Worm (Caenorhabditis elegans) whole organism, L4 larva: Measurements from ENCODE around the gene Y41C4A.7.

Experiments
- T20F7.1 ChIP-seq: fragments of 200-800 bp; sonication (Bioruptor generic); optimal IDR thresholded peaks from 2 replicates; lab custom pipeline; 2018; ENCODE audit warnings: mild to moderate bottlenecking, missing genetic modification characterization, missing compliant biosample characterization
- T26A8.4 ChIP-seq: fragments of 200-800 bp; sonication (Bioruptor generic); IDR thresholded peaks from 2 replicates; pipeline ENCODE4 v1.3.6; 2022; ENCODE audit warnings: missing genetic modification characterization, missing compliant biosample characterization
- Y105C5A.15 ChIP-seq: fragments of 200-800 bp; sonication (Bioruptor generic); IDR thresholded peaks from 2 replicates; pipeline ENCODE4 v1.3.6; 2022; ENCODE audit warnings: missing genetic modification characterization, missing compliant biosample characterization
- ZK337.2 ChIP-seq: fragments of 200-800 bp; sonication (Bioruptor generic); IDR thresholded peaks from 2 replicates; pipeline ENCODE4 v1.3.6; 2022; ENCODE audit warnings: missing genetic modification reagents, missing genetic modification characterization, missing compliant biosample characterization
- ceh-28 ChIP-seq: fragments of 150-350 bp; optimal IDR thresholded peaks from 2 replicates; lab custom pipeline; 2014; ENCODE audit warnings: missing biosample characterization, missing genetic modification reagents, missing genetic modification characterization
- ceh-32 ChIP-seq: sonication (generic microtip); optimal IDR thresholded peaks from 2 replicates; lab custom pipeline; 2016; ENCODE audit warnings: mild to moderate bottlenecking, missing genetic modification characterization, missing compliant biosample characterization; ENCODE audit not compliant: poor library complexity
- ceh-44 ChIP-seq: fragments of 200-800 bp; sonication (Bioruptor generic); IDR thresholded peaks from 2 replicates; pipeline ENCODE4 v1.3.6; 2022; ENCODE audit warnings: missing genetic modification reagents, missing genetic modification characterization, missing compliant biosample characterization
- cey-2 ChIP-seq: sonication (generic microtip); optimal IDR thresholded peaks from 3 replicates; lab custom pipeline; 2017; ENCODE audit warnings: missing genetic modification characterization, mild to moderate bottlenecking, missing compliant biosample characterization, antibody characterized with exemption, borderline replicate concordance; ENCODE audit not compliant: insufficient read depth
- ctbp-1 ChIP-seq: fragments of 200-800 bp; sonication (Bioruptor generic); IDR thresholded peaks from 2 replicates; pipeline ENCODE4 v1.3.6; 2022; ENCODE audit warnings: missing genetic modification reagents, missing genetic modification characterization, missing compliant biosample characterization
- daf-19 ChIP-seq: fragments of 200-800 bp; sonication (Bioruptor generic); conservative IDR thresholded peaks from 2 replicates; pipeline ENCODE4 v1.3.6; 2022; ENCODE audit warnings: missing genetic modification characterization, missing compliant biosample characterization
- gei-8 ChIP-seq: fragments of 200-800 bp; sonication (Bioruptor generic); optimal IDR thresholded peaks from 2 replicates; lab custom pipeline; 2018; ENCODE audit warnings: mild to moderate bottlenecking, missing genetic modification characterization, missing compliant biosample characterization
- jun-1 ChIP-seq: fragments of 150-350 bp; optimal IDR thresholded peaks from 2 replicates; lab custom pipeline; 2014; ENCODE audit warnings: missing biosample characterization, missing genetic modification reagents, missing genetic modification characterization
- lim-7 ChIP-seq: fragments of 200-800 bp; sonication (Bioruptor generic); IDR thresholded peaks from 2 replicates; pipeline ENCODE4 v1.3.6; 2022; ENCODE audit warnings: missing genetic modification characterization, missing compliant biosample characterization
- madf-9 ChIP-seq: fragments of 200-800 bp; sonication (Bioruptor generic); conservative IDR thresholded peaks from 2 replicates; pipeline ENCODE4 v1.3.6; 2022; ENCODE audit warnings: missing genetic modification reagents, missing genetic modification characterization, missing compliant biosample characterization
- mep-1 ChIP-seq: fragments of 150-350 bp; sonication (generic microtip); optimal IDR thresholded peaks from 3 replicates; lab custom pipeline; 2014; ENCODE audit warnings: missing biosample characterization, missing genetic modification characterization
- mes-2 ChIP-seq: sonication (generic microtip); optimal IDR thresholded peaks from 2 replicates; lab custom pipeline; 2016; ENCODE audit warnings: missing genotype, mild to moderate bottlenecking, missing genetic modification characterization, missing compliant biosample characterization; ENCODE audit not compliant: poor library complexity, severe bottlenecking
- mxl-2 ChIP-seq: fragments of 200-800 bp; sonication (Bioruptor generic); conservative IDR thresholded peaks from 2 replicates; pipeline ENCODE4 v1.3.6; 2022; ENCODE audit warnings: missing genetic modification reagents, missing genetic modification characterization, missing compliant biosample characterization
- nhr-10 ChIP-seq: fragments of 150-350 bp; optimal IDR thresholded peaks from 2 replicates; lab custom pipeline; 2014; ENCODE audit warnings: missing biosample characterization, missing genetic modification characterization
- nhr-102 ChIP-seq: sonication (generic microtip); optimal IDR thresholded peaks from 2 replicates; lab custom pipeline; 2016; ENCODE audit warnings: mild to moderate bottlenecking, missing genetic modification characterization, moderate library complexity, missing compliant biosample characterization
- nhr-11 ChIP-seq: fragments of 150-350 bp; optimal IDR thresholded peaks from 2 replicates; lab custom pipeline; 2014; ENCODE audit warnings: missing biosample characterization, missing genetic modification characterization
- nhr-237 ChIP-seq: sonication (generic microtip); optimal IDR thresholded peaks from 2 replicates; lab custom pipeline; 2017; ENCODE audit warnings: missing biosample characterization, missing genetic modification characterization
- nhr-41 ChIP-seq: fragments of 200-800 bp; sonication (Bioruptor generic); IDR thresholded peaks from 2 replicates; pipeline ENCODE4 v1.3.6; 2022; ENCODE audit warnings: missing genetic modification reagents, missing genetic modification characterization, missing compliant biosample characterization
- nhr-42 ChIP-seq: fragments of 200-800 bp; sonication (Bioruptor generic); IDR thresholded peaks from 2 replicates; pipeline ENCODE4 v1.3.6; 2022; ENCODE audit warnings: missing genetic modification characterization, missing compliant biosample characterization
- nhr-76 ChIP-seq: fragments of 150-350 bp; optimal IDR thresholded peaks from 2 replicates; lab custom pipeline; 2014; ENCODE audit warnings: missing biosample characterization, missing genetic modification characterization
- pha-4 ChIP-seq, 2 experiments: fragments of 150-350 bp in 1 of 2; fragments of 200-800 bp in 1 of 2; sonication (Bioruptor generic) in 1 of 2; IDR thresholded peaks in 1 of 2; optimal IDR thresholded peaks in 1 of 2; 2 replicates each; pipeline versions ENCODE4 v1.3.6 to Lab custom; 2014 to 2022; ENCODE audit warnings: missing genetic modification characterization in 2 of 2, missing genetic modification reagents in 2 of 2, missing biosample characterization in 1 of 2, missing compliant biosample characterization in 1 of 2
- php-3 ChIP-seq: fragments of 200-800 bp; sonication (Bioruptor generic); IDR thresholded peaks from 2 replicates; pipeline ENCODE4 v1.3.6; 2022; ENCODE audit warnings: missing genetic modification reagents, missing genetic modification characterization, missing compliant biosample characterization
- pqm-1 ChIP-seq: sonication (generic microtip); optimal IDR thresholded peaks from 2 replicates; lab custom pipeline; 2017; ENCODE audit warnings: missing biosample characterization, missing genetic modification characterization
- sdz-12 ChIP-seq: fragments of 200-800 bp; sonication (Bioruptor generic); optimal IDR thresholded peaks from 2 replicates; lab custom pipeline; 2018; ENCODE audit warnings: mild to moderate bottlenecking, missing genetic modification characterization, missing compliant biosample characterization
- set-16 ChIP-seq: fragments of 200-800 bp; sonication (Bioruptor generic); IDR thresholded peaks from 2 replicates; pipeline ENCODE4 v1.3.6; 2022; ENCODE audit warnings: missing genetic modification reagents, missing genetic modification characterization, missing compliant biosample characterization
- snpc-4 ChIP-seq: fragments of 150-350 bp; optimal IDR thresholded peaks from 2 replicates; lab custom pipeline; 2014; ENCODE audit warnings: missing biosample characterization, missing genetic modification characterization
- tra-1 ChIP-seq: fragments of 200-800 bp; sonication (Bioruptor generic); IDR thresholded peaks from 2 replicates; pipeline ENCODE4 v1.3.6; 2022; ENCODE audit warnings: missing genetic modification reagents, missing genetic modification characterization, missing compliant biosample characterization
- unc-62 ChIP-seq, 3 experiments: fragments of 150-350 bp in 1 of 3; sonication (generic microtip); optimal IDR thresholded peaks in 2 of 3; peaks in 1 of 3; 1 replicate in 1 of 3; 2 replicates in 2 of 3; lab custom pipeline; 2014 to 2017; ENCODE audit warnings: missing biosample characterization in 3 of 3, missing genetic modification characterization in 3 of 3, missing genetic modification reagents in 3 of 3, missing genotype in 1 of 3
- zfp-3 ChIP-seq: fragments of 200-800 bp; sonication (Bioruptor generic); conservative IDR thresholded peaks from 2 replicates; pipeline ENCODE4 v1.3.6; 2022; ENCODE audit warnings: missing genetic modification reagents, missing genetic modification characterization, missing compliant biosample characterization
- zip-11 ChIP-seq: fragments of 200-800 bp; sonication (Bioruptor generic); IDR thresholded peaks from 2 replicates; pipeline ENCODE4 v1.3.6; 2022; ENCODE audit warnings: missing genetic modification characterization, missing compliant biosample characterization
- zip-2 ChIP-seq: fragments of 150-350 bp; optimal IDR thresholded peaks from 2 replicates; lab custom pipeline; 2014; ENCODE audit warnings: missing biosample characterization, missing genetic modification characterization

Y41C4A.7 gene

DNA sequence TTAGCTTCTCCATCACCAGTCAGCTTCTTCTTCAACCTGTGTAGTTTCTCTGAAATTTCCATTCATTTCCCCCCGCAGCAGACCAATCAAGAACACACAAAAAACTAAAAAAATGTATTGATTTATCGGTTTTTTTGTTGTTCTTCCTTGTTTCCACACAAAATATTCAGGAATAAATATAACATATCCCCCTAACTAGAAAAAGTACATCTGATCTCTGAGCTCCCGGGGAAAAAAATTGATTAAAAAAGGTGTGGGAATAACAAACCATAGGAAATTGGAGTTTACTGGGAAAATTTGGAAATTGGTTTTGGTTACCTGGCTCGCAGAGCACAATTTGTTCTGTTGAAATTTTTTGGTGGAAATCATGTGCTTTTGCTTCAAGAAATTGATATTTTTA is 3.7 kb upstream of the Y41C4A.7 start, which contains the start of gene Y41C4A.22:
Gene Y41C4A.22, plus strand, starts transcription at position 301 of the 400 bp plus-strand sequence.
- no peak for TF ChIP-seq sdz-12 (GFP tag; lab: Kevin White, UChicago)
- TF ChIP-seq mes-2 (tag; lab: Kevin White, UChicago) = peak; percentile 12
- TF ChIP-seq ZK337.2 (GFP tag; lab: Robert Waterston, UW) = 0 out of 2 replicates have a peak, but pooled peaks have one; percentile 3

ce11 chrIII:11696273-11696672 is 2.4 kb upstream of the Y41C4A.7 start, which contains the start of gene Y41C4A.6:
TSS of gene Y41C4A.6 (plus strand) at chrIII:11696573.
- TF ChIP-seq nhr-76 (no peak), jun-1 (tag; lab: Kevin White, UChicago) (no peak), zfp-3 (GFP tag; lab: Robert Waterston, UW) (no peak), nhr-237 (tag; lab: Kevin White, UChicago) (no peak), tra-1 (GFP tag; lab: Robert Waterston, UW) (no peak), mxl-2 (GFP tag; lab: Robert Waterston, UW) (no peak), T26A8.4 (GFP tag; lab: Robert Waterston, UW) (no peak), ceh-32 (tag; lab: Kevin White, UChicago) (no peak), ctbp-1 (GFP tag; lab: Robert Waterston, UW) (no peak), gei-8 (GFP tag; lab: Kevin White, UChicago) (no peak)

DNA sequence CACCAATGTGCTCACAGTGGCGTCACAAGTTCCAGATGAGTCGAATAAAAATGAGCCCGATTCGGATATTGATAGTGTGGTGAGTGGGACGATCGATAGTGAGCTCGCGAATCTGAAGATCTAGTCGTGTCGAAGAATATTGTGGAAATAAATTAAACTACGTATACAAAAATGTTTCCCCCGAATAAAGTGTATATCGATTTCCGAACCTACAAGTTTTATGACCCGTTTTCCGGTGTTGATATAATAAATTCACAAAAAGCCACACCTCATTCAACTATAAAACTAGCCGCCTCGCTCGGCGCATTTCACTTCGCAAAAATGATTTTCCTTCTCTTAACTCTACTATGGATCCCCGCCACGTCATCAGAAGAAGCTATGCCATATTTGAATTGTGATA is 1.3 kb downstream of the Y41C4A.7 start, which contains the start of gene pqn-84:
Gene pqn-84, plus strand, starts transcription at position 301 of the 400 bp plus-strand sequence.
- TF ChIP-seq unc-62 (GFP tag; optimal IDR thresholded peaks at IDR 0.05 in 1 of 2; lab: Kevin White, UChicago) = no peak
- TF ChIP-seq unc-62 (tag; optimal IDR thresholded peaks at IDR 0.05; lab: Kevin White, UChicago) = no peak
- TF ChIP-seq nhr-42 (GFP tag; lab: Robert Waterston, UW) = no peak
- no peak for TF ChIP-seq nhr-10 (tag; lab: Kevin White, UChicago)
- TF ChIP-seq ceh-44 (GFP tag; lab: Robert Waterston, UW) = no peak
- no peak for TF ChIP-seq madf-9
- no peak for TF ChIP-seq lim-7 (GFP tag; lab: Robert Waterston, UW)
- no peak for TF ChIP-seq ceh-28 (tag; lab: Kevin White, UChicago)
- no peak for TF ChIP-seq nhr-41 (GFP tag; lab: Robert Waterston, UW)
- TF ChIP-seq mep-1 (tag; lab: Kevin White, UChicago) = no peak
- TF ChIP-seq daf-19 (GFP tag; lab: Robert Waterston, UW) = no peak
- no peak for TF ChIP-seq cey-2 (tag; lab: Kevin White, UChicago)
- no peak for TF ChIP-seq snpc-4 (tag; lab: Kevin White, UChicago)
- TF ChIP-seq zfp-3 (GFP tag; lab: Robert Waterston, UW) = no peak
- TF ChIP-seq T20F7.1 (GFP tag; lab: Kevin White, UChicago) = no peak
- no peak for TF ChIP-seq jun-1 (tag; lab: Kevin White, UChicago)
- TF ChIP-seq zip-11 = no peak
- no peak for TF ChIP-seq nhr-102 (tag; lab: Kevin White, UChicago)
- no peak for TF ChIP-seq pqm-1 (tag; lab: Kevin White, UChicago)

ce11 chrIII:11701863-11702262 is 3.2 kb downstream of the Y41C4A.7 start:
- TF ChIP-seq madf-9 (no peak), nhr-11 (tag; lab: Kevin White, UChicago) (no peak), set-16 (GFP tag; lab: Robert Waterston, UW) (peak; percentile 99), Y105C5A.15 (no peak), zip-2 (tag; lab: Kevin White, UChicago) (no peak), pha-4 (GFP tag; IDR thresholded peaks at IDR 0.05; lab: Robert Waterston, UW) (peak; percentile 55; the same call in 1 of the 2 replicates), pha-4 (tag; optimal IDR thresholded peaks at IDR 0.05; lab: Kevin White, UChicago) (no peak), php-3 (GFP tag; lab: Robert Waterston, UW) (no peak), sdz-12 (GFP tag; lab: Kevin White, UChicago) (peak; percentile 6)
